Worm (Caenorhabditis elegans): Measurements from ENCODE around the gene K01A12.4.
A peak's percentile ranks its signal among the peaks of the same experiment; 100 is the strongest.

K01A12.4 gene

DNA sequence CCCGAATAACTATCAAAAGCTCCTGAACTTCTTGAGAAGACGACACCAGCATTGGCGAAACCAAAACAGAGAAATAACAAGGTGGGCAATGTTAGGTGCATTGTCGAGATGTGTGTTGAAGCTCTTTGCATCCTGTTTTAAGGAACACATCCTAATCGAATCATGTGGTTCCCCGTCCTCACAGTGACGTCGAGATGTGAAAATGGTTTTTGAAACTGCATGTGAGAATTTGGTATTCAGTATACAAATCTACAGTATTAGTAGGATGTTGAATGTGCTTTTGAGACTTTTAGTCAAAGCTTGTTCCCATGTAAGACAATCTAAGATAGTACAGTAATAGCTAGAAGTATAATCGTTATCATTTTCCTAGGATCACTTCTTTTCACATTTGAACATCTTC lies 13.1 kb upstream of the K01A12.4 start, which contains the start of gene F18E9.7 (continued):
- TF ChIP-seq Y116A8C.19 (tag; optimal IDR thresholded peaks at IDR 0.05; ENCODE audit: borderline replicate concordance) = no peak
- TF ChIP-seq ceh-88 (GFP tag; IDR thresholded peaks at IDR 0.05) = no peak

DNA sequence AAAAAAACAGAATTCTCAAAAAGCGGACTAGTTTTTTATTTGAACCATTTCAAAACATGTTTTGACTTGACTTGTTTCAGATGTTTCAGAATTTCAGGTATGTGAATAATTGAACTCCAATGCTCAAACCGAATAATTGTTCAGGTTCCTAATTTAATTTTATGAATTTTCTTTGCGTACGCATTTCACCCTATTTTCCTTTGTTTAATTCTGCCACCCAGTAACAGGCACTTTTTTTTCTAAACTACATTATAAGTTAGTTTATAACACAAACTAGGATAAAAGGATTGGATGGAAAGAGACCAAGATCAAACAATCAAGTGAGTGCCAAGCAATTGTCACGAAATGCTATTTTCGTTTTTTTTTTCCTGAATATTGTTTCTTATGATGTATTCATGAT lies 12.2 kb upstream of the K01A12.4 start:
- no peak for TF ChIP-seq pax-3 (tag; optimal IDR thresholded peaks at IDR 0.05)
- TF ChIP-seq nhr-11 (tag; optimal IDR thresholded peaks at IDR 0.05) = no peak
- TF ChIP-seq mep-1 (tag; optimal IDR thresholded peaks at IDR 0.05) = no peak
- no peak for TF ChIP-seq efl-1 (optimal IDR thresholded peaks at IDR 0.05)
- peak in 1 of 2 experiments; percentile 17 for TF ChIP-seq efl-1 (GFP tag; optimal IDR thresholded peaks at IDR 0.05 in 1 of 2)
- no peak for TF ChIP-seq ceh-82 (tag; optimal IDR thresholded peaks at IDR 0.05)
- TF ChIP-seq nhr-84 (tag; optimal IDR thresholded peaks at IDR 0.05) = no peak

DNA sequence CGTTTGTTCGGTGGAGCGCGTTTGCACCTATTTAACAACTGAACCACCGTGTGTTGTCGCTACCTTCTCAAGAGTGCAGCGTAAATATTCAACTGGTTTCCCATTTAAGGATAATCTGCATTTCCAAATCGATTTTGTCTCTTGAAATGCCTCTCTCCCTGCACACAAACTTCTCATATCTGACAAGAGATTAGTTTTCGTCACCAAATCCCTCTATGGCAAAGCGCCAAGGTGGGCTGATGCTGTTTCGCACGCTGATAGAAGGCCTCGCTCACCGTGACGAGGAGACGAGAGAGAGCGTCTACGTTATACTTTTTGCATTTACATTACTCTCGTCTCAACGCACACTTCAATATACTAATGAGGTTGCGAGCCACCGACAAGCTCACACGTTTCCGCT lies 11.0 kb upstream of the K01A12.4 start:
- TF ChIP-seq lin-14 (GFP tag; optimal IDR thresholded peaks at IDR 0.05) (peak; percentile 11), lin-13 (GFP tag; optimal IDR thresholded peaks at IDR 0.05) (no peak), pax-3 (tag; optimal IDR thresholded peaks at IDR 0.05) (peak; percentile 8), fkh-8 (tag; optimal IDR thresholded peaks at IDR 0.05) (peak; percentile 51), sox-4 (tag; optimal IDR thresholded peaks at IDR 0.05) (peak; percentile 17), dsc-1 (tag; optimal IDR thresholded peaks at IDR 0.05) (peak; percentile 74), C34B4.2 (tag; optimal IDR thresholded peaks at IDR 0.05) (no peak)

DNA sequence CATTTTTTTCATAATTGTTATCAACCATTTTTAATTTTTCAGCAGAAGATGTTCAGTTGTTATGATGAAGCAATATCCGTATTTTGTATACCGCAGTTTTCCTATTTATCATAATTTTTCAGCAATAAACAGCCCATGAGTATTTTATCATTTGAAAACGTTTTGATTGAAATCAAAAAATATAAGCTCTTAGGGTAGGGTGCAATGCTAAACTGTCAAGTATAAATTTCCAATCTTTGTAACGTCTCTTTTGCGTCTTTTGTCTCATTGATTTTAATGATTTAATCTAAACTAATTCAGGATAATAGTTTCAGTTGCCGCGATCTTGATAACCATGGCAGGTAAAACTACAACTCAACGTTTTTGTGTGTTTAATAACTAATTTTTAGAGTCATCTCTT lies 9.5 kb upstream of the K01A12.4 start, which contains the start of gene F18E9.1:
F18E9.1 (plus strand) TSS at position 301 of the 400 bp plus-strand sequence.
- no peak for TF ChIP-seq dpl-1 (GFP tag; optimal IDR thresholded peaks at IDR 0.05)
- no peak for TF ChIP-seq snpc-4 (tag; optimal IDR thresholded peaks at IDR 0.05)
- TF ChIP-seq ces-1 (GFP tag; optimal IDR thresholded peaks at IDR 0.05) = no peak
- TF ChIP-seq zag-1 (tag; optimal IDR thresholded peaks at IDR 0.05) = no peak
- TF ChIP-seq mep-1 (tag; optimal IDR thresholded peaks at IDR 0.05) = no peak
- TF ChIP-seq efl-3 (GFP tag; optimal IDR thresholded peaks at IDR 0.05) = no peak
- TF ChIP-seq nhr-76 (tag; optimal IDR thresholded peaks at IDR 0.05) = no peak
- no peak for TF ChIP-seq F16B12.6 (tag; optimal IDR thresholded peaks at IDR 0.05)
- TF ChIP-seq jun-1 (tag; optimal IDR thresholded peaks at IDR 0.05) = no peak
- TF ChIP-seq egl-13 (tag; optimal IDR thresholded peaks at IDR 0.05) = no peak
- TF ChIP-seq unc-98 (GFP tag; IDR thresholded peaks at IDR 0.05) = no peak
- no peak for TF ChIP-seq egl-27 (tag; optimal IDR thresholded peaks at IDR 0.05)
- no peak for TF ChIP-seq unc-86 (tag; optimal IDR thresholded peaks at IDR 0.05)
- TF ChIP-seq ceh-88 (GFP tag; IDR thresholded peaks at IDR 0.05) = no peak
- no peak for TF ChIP-seq fkh-10 (GFP tag; optimal IDR thresholded peaks at IDR 0.05)
- TF ChIP-seq fkh-4 (tag; optimal IDR thresholded peaks at IDR 0.05; ENCODE audit: borderline replicate concordance) = no peak
- no peak for TF ChIP-seq pax-3 (tag; optimal IDR thresholded peaks at IDR 0.05)
- TF ChIP-seq mdl-1 (tag; optimal IDR thresholded peaks at IDR 0.05) = no peak
- no peak for TF ChIP-seq unc-62 (GFP tag; optimal IDR thresholded peaks at IDR 0.05)

DNA sequence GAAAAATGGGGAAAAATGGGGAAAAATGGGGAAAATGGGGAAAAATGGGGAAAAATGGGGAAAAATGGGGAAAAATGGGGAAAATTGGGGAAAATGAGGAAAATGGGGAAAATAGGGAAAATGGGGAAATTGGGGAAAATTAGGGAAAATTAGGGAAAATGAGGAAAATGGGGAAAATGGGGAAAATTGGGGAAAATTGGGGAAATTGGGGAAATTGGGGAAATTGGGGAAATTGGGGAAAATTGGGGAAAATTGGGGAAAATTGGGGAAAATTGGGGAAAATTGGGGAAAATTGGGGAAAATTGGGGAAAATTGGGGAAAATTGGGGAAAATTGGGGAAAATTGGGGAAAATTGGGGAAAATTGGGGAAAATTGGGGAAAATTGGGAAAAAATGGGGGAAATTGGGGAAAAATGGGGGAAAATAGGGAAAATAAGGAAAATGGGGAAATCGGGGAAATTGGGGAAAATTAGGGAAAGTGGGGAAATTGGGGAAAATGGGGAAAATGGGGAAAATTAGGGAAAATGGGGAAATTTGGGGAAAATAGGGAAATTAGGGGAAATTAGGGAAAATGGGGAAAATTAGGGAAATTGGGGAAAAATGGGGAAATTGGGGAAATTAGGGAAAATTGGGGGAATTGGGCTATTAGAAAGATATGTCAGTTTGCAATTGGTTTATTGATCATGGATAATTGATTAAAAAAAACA lies 7.8 kb upstream of the K01A12.4 start:
- TF ChIP-seq dsc-1 (tag; optimal IDR thresholded peaks at IDR 0.05) (no peak), mep-1 (tag; optimal IDR thresholded peaks at IDR 0.05) (no peak), ceh-8 (GFP tag; optimal IDR thresholded peaks at IDR 0.05) (no peak), zag-1 (tag; optimal IDR thresholded peaks at IDR 0.05) (no peak), zip-4 (GFP tag; optimal IDR thresholded peaks at IDR 0.05) (no peak), egl-27 (tag; optimal IDR thresholded peaks at IDR 0.05) (no peak), ces-1 (GFP tag; optimal IDR thresholded peaks at IDR 0.05) (no peak), rnt-1 (tag; optimal IDR thresholded peaks at IDR 0.05) (no peak), aly-2 (tag; optimal IDR thresholded peaks at IDR 0.05) (no peak), tbx-2 (tag; optimal IDR thresholded peaks at IDR 0.05) (no peak), hpl-2 (GFP tag; optimal IDR thresholded peaks at IDR 0.05) (no peak), lin-39 (tag; optimal IDR thresholded peaks at IDR 0.05) (no peak)

All from whole organism, L1 larva.